Fruit fly (Drosophila melanogaster): ENCODE data around the gene CG42810.
A peak's percentile ranks its signal among the peaks of the same experiment; 100 is the strongest.

The CG42810 gene

dm6 chr2L:13458991-13459731, at the start of gene CG42810:
Gene CG42810, plus strand, starts transcription at chr2L:13459681.
- TF ChIP-seq pan (optimal IDR thresholded peaks at IDR 0.05): no peak
- peak; percentile 11 for TF ChIP-seq Myc (optimal IDR thresholded peaks at IDR 0.05)
- TF ChIP-seq br (GFP tag; optimal IDR thresholded peaks at IDR 0.05): no peak

DNA sequence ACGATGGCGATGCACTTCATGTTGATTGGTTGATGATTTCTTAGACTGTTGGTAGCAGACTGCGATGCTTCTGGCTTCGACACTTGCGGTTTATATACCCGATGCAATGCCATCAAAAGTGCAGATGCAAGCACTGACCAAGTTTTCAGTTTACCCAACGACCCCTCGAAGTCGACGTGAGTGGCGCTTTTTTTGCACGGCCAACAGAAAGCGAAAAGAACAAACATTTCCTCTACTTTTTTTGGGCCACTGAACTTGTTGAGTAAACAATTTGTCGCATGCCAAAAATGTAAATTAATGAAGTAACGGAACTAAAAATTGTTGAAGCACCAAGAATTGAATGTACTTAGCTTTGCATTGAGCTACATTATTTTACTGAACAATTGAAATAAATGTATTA, 47.9 kb upstream of the CG42810 start, which contains the start of gene Vm34Ca:
Vm34Ca (minus strand) TSS at position 66 of the 400 bp plus-strand sequence.
- no peak for TF ChIP-seq dmrt93B (GFP tag; optimal IDR thresholded peaks at IDR 0.05)
- TF ChIP-seq lola (GFP tag; optimal IDR thresholded peaks at IDR 0.05): no peak
- TF ChIP-seq Abd-B (GFP tag; optimal IDR thresholded peaks at IDR 0.05): no peak
- no peak for TF ChIP-seq Myc (optimal IDR thresholded peaks at IDR 0.05)
- TF ChIP-seq jim (GFP tag; optimal IDR thresholded peaks at IDR 0.05): no peak
- TF ChIP-seq CrebA (GFP tag; optimal IDR thresholded peaks at IDR 0.05; ENCODE audit: borderline replicate concordance): no peak
- no peak for TF ChIP-seq dsf (GFP tag; optimal IDR thresholded peaks at IDR 0.05; ENCODE audit: borderline replicate concordance)
- no peak for TF ChIP-seq h (GFP tag; optimal IDR thresholded peaks at IDR 0.05)
- no peak for TF ChIP-seq Sp1 (GFP tag; optimal IDR thresholded peaks at IDR 0.05)

DNA sequence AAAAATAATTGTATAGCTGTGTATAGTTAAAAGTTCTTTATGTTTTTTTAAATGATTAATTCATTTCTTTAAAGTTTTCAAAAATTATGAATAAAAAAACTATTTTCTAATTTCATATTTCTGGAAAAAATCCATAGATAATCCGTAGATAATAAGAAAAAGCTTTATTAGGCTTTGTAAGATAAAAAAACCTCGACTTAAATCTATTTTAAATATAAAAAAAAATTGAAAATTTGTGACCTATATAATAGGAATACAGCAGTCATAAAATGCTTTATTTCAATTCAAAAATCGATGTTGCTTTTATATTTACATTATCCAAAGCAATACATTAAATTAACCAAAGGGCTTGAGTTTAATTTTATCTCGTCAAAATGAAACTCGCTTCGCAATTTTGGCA, 47.3 kb upstream of the CG42810 start, which contains the start of gene Flad2:
Flad2 (plus strand) TSS at position 301 of the 400 bp plus-strand sequence.
- TF ChIP-seq CG9705 (GFP tag; optimal IDR thresholded peaks at IDR 0.05): no peak
- no peak for TF ChIP-seq Dfd (GFP tag; optimal IDR thresholded peaks at IDR 0.05)
- no peak for TF ChIP-seq sv (GFP tag; optimal IDR thresholded peaks at IDR 0.05)
- TF ChIP-seq fru (GFP tag; optimal IDR thresholded peaks at IDR 0.05): no peak
- TF ChIP-seq rgr (GFP tag; optimal IDR thresholded peaks at IDR 0.05): no peak
- TF ChIP-seq Mio (GFP tag; optimal IDR thresholded peaks at IDR 0.05): no peak
- TF ChIP-seq dmrt93B (GFP tag; optimal IDR thresholded peaks at IDR 0.05): no peak
- no peak for TF ChIP-seq Hr83 (GFP tag; optimal IDR thresholded peaks at IDR 0.05; ENCODE audit: poor library complexity, severe bottlenecking)
- TF ChIP-seq HLH106 (tag; optimal IDR thresholded peaks at IDR 0.05): no peak
- no peak for TF ChIP-seq woc (GFP tag; optimal IDR thresholded peaks at IDR 0.05)
- no peak for TF ChIP-seq CG32264 (GFP tag; optimal IDR thresholded peaks at IDR 0.05)
- TF ChIP-seq foxo (GFP tag; optimal IDR thresholded peaks at IDR 0.05): no peak
- TF ChIP-seq CrebA (GFP tag; optimal IDR thresholded peaks at IDR 0.05; ENCODE audit: borderline replicate concordance): no peak
- TF ChIP-seq Abd-B (GFP tag; optimal IDR thresholded peaks at IDR 0.05): no peak
- TF ChIP-seq dl (GFP tag; optimal IDR thresholded peaks at IDR 0.05; ENCODE audit: insufficient read depth in 1 of 2, partially characterized antibody in 2 of 2): no peak
- TF ChIP-seq br (GFP tag; optimal IDR thresholded peaks at IDR 0.05): no peak
- TF ChIP-seq pan (optimal IDR thresholded peaks at IDR 0.05): no peak

DNA sequence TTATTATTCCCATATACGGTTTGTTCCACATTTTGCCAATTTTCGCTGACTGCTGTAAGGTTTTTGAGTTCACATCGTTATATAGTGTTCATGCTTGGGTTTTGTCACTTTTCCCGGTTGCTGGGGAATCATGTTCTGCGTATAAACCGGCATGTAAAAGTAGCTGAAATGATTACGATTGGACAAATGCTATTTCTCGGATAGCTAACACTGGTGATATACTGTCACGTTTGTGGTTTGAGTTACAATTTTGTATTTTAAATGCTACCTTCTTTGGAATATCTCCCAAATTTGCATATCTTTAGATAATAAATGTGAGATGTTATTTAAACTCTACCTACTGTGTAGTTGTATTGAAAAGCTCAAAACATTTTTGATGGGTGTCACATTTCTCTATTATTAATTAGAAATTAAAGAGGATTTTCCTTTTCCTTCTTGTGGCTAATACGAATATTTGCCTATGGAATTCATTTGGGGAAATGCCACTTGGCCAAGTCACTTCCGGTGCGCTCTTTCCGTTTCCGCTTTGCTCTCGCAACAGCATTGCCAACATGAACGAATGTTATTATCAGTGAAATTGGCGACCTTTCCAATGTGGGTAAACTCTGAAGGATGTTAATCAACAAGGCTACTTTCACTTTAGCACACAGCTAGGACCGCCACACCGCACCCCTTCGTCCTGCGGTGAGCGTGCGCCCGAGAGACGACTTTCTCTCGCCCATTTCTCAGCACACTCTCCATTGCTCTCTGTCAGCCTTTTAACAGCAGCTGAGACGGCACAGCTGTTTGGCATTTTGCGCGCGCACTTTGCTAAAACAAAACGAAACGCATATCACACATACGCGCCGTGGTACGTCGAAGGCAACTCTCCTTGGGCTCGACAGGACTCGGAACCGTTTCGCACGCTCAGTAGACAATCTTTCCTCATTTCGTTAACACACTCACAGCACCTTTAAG, 44.7 kb upstream of the CG42810 start, which contains the start of the genes CG16956, CG42784 and CG43850:
CG16956 (minus strand) TSS at position 51 of the 957 bp plus-strand sequence.
CG42784 (plus strand) TSS at position 907 of the 957 bp plus-strand sequence.
CG43850 (plus strand) TSS at position 907 of the 957 bp plus-strand sequence.
- TF ChIP-seq CrebA (GFP tag; optimal IDR thresholded peaks at IDR 0.05; ENCODE audit: borderline replicate concordance) (no peak), Mio (GFP tag; optimal IDR thresholded peaks at IDR 0.05) (no peak), Vsx2 (GFP tag; optimal IDR thresholded peaks at IDR 0.05; ENCODE audit: partially characterized antibody) (peak; percentile 7), Rel (GFP tag; optimal IDR thresholded peaks at IDR 0.05) (no peak), Rel (tag; optimal IDR thresholded peaks at IDR 0.05) (no peak), sv (GFP tag; optimal IDR thresholded peaks at IDR 0.05) (no peak)

- TF ChIP-seq Dfd (GFP tag; optimal IDR thresholded peaks at IDR 0.05) (no peak), CG9705 (GFP tag; optimal IDR thresholded peaks at IDR 0.05) (no peak), CrebA (GFP tag; optimal IDR thresholded peaks at IDR 0.05; ENCODE audit: borderline replicate concordance) (no peak), sage (GFP tag; optimal IDR thresholded peaks at IDR 0.05) (no peak), psq (GFP tag; optimal IDR thresholded peaks at IDR 0.05) (no peak), Vsx2 (GFP tag; optimal IDR thresholded peaks at IDR 0.05; ENCODE audit: partially characterized antibody) (no peak), rgr (GFP tag; optimal IDR thresholded peaks at IDR 0.05) (no peak), Abd-B (GFP tag; optimal IDR thresholded peaks at IDR 0.05) (no peak), Sp1 (GFP tag; optimal IDR thresholded peaks at IDR 0.05) (no peak), N (GFP tag; optimal IDR thresholded peaks at IDR 0.05) (no peak), Jra (GFP tag; optimal IDR thresholded peaks at IDR 0.05) (no peak), dmrt93B (GFP tag; optimal IDR thresholded peaks at IDR 0.05) (no peak), dl (GFP tag; optimal IDR thresholded peaks at IDR 0.05; ENCODE audit: insufficient read depth in 1 of 2, partially characterized antibody in 2 of 2) (no peak), jim (GFP tag; optimal IDR thresholded peaks at IDR 0.05) (no peak), Hr78 (GFP tag; optimal IDR thresholded peaks at IDR 0.05) (no peak), dsf (GFP tag; optimal IDR thresholded peaks at IDR 0.05; ENCODE audit: borderline replicate concordance) (no peak)
Measured at dm6 chr2L:13430919-13431502, 28.5 kb upstream of the CG42810 start.

Measured in whole organism, wandering third instar larva.